Fruit fly (Drosophila melanogaster): Measurements from ENCODE around the gene Kots.

Gene Kots

DNA sequence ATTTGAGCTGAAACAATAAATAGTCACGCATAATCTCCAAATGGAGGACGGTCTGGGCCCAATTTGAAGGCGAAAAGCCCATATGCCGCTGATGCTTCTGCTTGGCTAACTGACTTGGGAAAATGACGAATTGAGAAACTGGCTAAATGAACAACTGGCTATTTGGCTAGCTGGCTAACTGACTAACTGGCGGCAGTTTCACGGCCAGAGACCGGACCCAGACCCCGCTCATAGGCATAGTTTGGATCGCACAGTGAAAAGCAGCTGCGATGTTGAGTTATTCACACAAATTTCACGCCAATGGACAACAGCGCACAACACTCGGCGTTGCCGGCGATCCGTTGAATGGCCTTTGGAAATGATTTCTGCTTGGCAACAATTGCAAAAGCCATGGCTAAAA lies 34.6 kb upstream of the Kots start (continued):
- TF ChIP-seq Rx (GFP tag; IDR thresholded peaks at IDR 0.05) (no peak), Stat92E (GFP tag; optimal IDR thresholded peaks at IDR 0.05) (no peak), corto (GFP tag; optimal IDR thresholded peaks at IDR 0.05) (no peak), CG18619 (GFP tag; optimal IDR thresholded peaks at IDR 0.05) (no peak), CG11456 (GFP tag; IDR thresholded peaks at IDR 0.05) (no peak), CG10959 (GFP tag; IDR thresholded peaks at IDR 0.05) (no peak), lbe (GFP tag; optimal IDR thresholded peaks at IDR 0.05) (no peak), Ets97D (GFP tag; optimal IDR thresholded peaks at IDR 0.05) (no peak), Dip3 (GFP tag; optimal IDR thresholded peaks at IDR 0.05) (no peak), crp (GFP tag; optimal IDR thresholded peaks at IDR 0.05) (no peak), Dek (tag; optimal IDR thresholded peaks at IDR 0.05) (no peak), bbx (GFP tag; IDR thresholded peaks at IDR 0.05; ENCODE audit: partially characterized antibody) (no peak), CG15011 (GFP tag; optimal IDR thresholded peaks at IDR 0.05) (no peak), bcd (GFP tag; optimal IDR thresholded peaks at IDR 0.05) (no peak), dmrt99B (tag; optimal IDR thresholded peaks at IDR 0.05) (no peak), ftz-f1 (GFP tag; optimal IDR thresholded peaks at IDR 0.05) (peak; percentile 60), nom (GFP tag; optimal IDR thresholded peaks at IDR 0.05) (no peak), unc-4 (GFP tag; IDR thresholded peaks at IDR 0.05; ENCODE audit: partially characterized antibody) (no peak), CG12769 (tag; optimal IDR thresholded peaks at IDR 0.05) (peak; percentile 77), CG1647 (GFP tag; optimal IDR thresholded peaks at IDR 0.05) (no peak), CG42726 (GFP tag; IDR thresholded peaks at IDR 0.05; ENCODE audit: partially characterized antibody) (no peak), Jarid2 (GFP tag; optimal IDR thresholded peaks at IDR 0.05) (no peak), Sox100B (GFP tag; optimal IDR thresholded peaks at IDR 0.05) (no peak), CG1832 (GFP tag; optimal IDR thresholded peaks at IDR 0.05) (no peak), CG9876 (GFP tag; optimal IDR thresholded peaks at IDR 0.05) (no peak)

DNA sequence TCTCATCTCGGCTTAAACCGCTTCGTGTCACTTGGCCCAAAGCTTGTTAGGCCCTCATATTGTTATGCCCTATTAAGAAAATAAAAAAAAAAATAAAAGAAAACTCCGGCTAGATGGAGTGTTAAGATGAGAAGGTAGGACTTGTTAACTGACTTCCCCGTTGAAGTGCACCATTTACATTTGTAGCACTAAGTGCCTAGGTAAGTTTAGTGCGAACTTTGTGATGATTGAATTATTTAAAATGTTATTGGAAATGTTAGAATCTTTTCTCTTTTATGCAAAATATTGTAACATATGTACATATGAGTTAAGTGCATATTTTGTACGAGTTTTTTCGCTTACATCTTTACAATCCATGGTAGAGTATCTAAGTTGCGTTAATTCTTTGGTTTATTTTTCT lies 34.2 kb upstream of the Kots start:
- TF ChIP-seq tap (tag; optimal IDR thresholded peaks at IDR 0.05) (no peak), eve (GFP tag; optimal IDR thresholded peaks at IDR 0.05) (peak in 1 of 2 experiments; percentile 57), crol (GFP tag; IDR thresholded peaks at IDR 0.05) (no peak), CG10462 (GFP tag; optimal IDR thresholded peaks at IDR 0.05) (no peak), dmrt99B (tag; optimal IDR thresholded peaks at IDR 0.05) (peak; percentile 12), dpn (GFP tag; optimal IDR thresholded peaks at IDR 0.05) (no peak), Ets65A (GFP tag) (peak; percentile 55), Sox100B (GFP tag; optimal IDR thresholded peaks at IDR 0.05) (peak; percentile 16), CG2678 (tag; optimal IDR thresholded peaks at IDR 0.05) (peak; percentile 19), CG33213 (GFP tag; optimal IDR thresholded peaks at IDR 0.05) (no peak), CG13894 (tag; optimal IDR thresholded peaks at IDR 0.05) (peak; percentile 4), D19A (tag; optimal IDR thresholded peaks at IDR 0.05) (peak; percentile 25), Oli (tag; optimal IDR thresholded peaks at IDR 0.05) (peak; percentile 35), odd (GFP tag; optimal IDR thresholded peaks at IDR 0.05) (peak; percentile 8), sens (GFP tag) (peak; percentile 3), otp (GFP tag; IDR thresholded peaks at IDR 0.05) (no peak), p53 (GFP tag; optimal IDR thresholded peaks at IDR 0.05) (no peak), CG3065 (GFP tag; optimal IDR thresholded peaks at IDR 0.05) (no peak), CoRest (tag; optimal IDR thresholded peaks at IDR 0.05) (peak; percentile 39), sim (GFP tag; IDR thresholded peaks at IDR 0.05) (no peak), CG11504 (tag; optimal IDR thresholded peaks at IDR 0.05) (peak; percentile 26), CG7928 (GFP tag; optimal IDR thresholded peaks at IDR 0.05) (no peak), vnd (GFP tag; IDR thresholded peaks at IDR 0.05; ENCODE audit: partially characterized antibody) (no peak), hbn (GFP tag; IDR thresholded peaks at IDR 0.05; ENCODE audit: partially characterized antibody) (no peak), CG11247 (GFP tag; IDR thresholded peaks at IDR 0.05) (no peak), CG7556 (GFP tag; optimal IDR thresholded peaks at IDR 0.05) (peak; percentile 13), CG17912 (GFP tag; optimal IDR thresholded peaks at IDR 0.05) (no peak), gem (tag; optimal IDR thresholded peaks at IDR 0.05) (peak; percentile 47)
